Worm (Caenorhabditis elegans) whole organism, L4 larva: ENCODE results near the gene M04D8.7.

Source experiments
- aha-1 ChIP-seq: fragments of 150-350 bp; peaks from one replicate; lab custom pipeline; 2014; ENCODE audit warnings: missing biosample characterization, missing genetic modification characterization
- dmd-6 ChIP-seq: fragments of 200-800 bp; sonication (Bioruptor generic); IDR thresholded peaks from 2 replicates; pipeline ENCODE4 v1.3.6; 2022; ENCODE audit warnings: missing genetic modification reagents, missing genetic modification characterization, missing compliant biosample characterization
- mdl-1 ChIP-seq, 2 experiments: fragments of 150-350 bp in 1 of 2; sonication (generic microtip) in 1 of 2; optimal IDR thresholded peaks; 2 replicates each; lab custom pipeline; 2014 to 2017; ENCODE audit warnings: missing biosample characterization in 2 of 2, missing genetic modification characterization in 2 of 2
- saeg-2 ChIP-seq: fragments of 200-800 bp; sonication (Bioruptor generic); IDR thresholded peaks from 2 replicates; pipeline ENCODE4 v1.3.6; 2022; ENCODE audit warnings: missing genetic modification reagents, missing genetic modification characterization, missing compliant biosample characterization
- spr-1 ChIP-seq: sonication (generic microtip); optimal IDR thresholded peaks from 2 replicates; lab custom pipeline; 2016; ENCODE audit warnings: mild to moderate bottlenecking, missing genetic modification characterization, missing compliant biosample characterization
- unc-62 ChIP-seq, 3 experiments: fragments of 150-350 bp in 1 of 3; sonication (generic microtip); optimal IDR thresholded peaks in 2 of 3; peaks in 1 of 3; 1 replicate in 1 of 3; 2 replicates in 2 of 3; lab custom pipeline; 2014 to 2017; ENCODE audit warnings: missing biosample characterization in 3 of 3, missing genetic modification characterization in 3 of 3, missing genetic modification reagents in 3 of 3, missing genotype in 1 of 3

Gene M04D8.7

DNA sequence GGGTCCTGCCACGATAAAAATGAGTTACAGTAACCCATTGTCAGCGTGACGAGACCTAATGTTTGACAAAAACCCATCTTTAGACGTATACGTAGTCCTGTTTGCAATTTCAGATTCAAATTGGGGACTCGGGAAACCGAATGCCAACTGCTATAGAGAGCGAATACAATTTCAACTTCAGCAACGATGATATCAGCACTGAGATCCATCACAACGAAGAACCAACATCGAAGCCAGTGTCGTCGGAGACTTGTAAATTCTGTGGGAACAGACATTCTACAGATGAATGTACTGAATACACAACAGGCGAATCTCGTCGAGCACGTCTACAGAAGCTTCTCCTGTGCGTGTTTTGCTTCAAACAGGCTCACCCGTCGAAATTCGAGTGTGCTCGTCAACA is 48.3 kb downstream of the M04D8.7 start:
- no peak for TF ChIP-seq mdl-1 (tag; optimal IDR thresholded peaks at IDR 0.05; lab: Kevin White, UChicago)
- peak; percentile 91 for TF ChIP-seq aha-1 (tag; lab: Kevin White, UChicago)
- TF ChIP-seq unc-62 (GFP tag; optimal IDR thresholded peaks at IDR 0.05 in 1 of 2; lab: Kevin White, UChicago) = peak in 1 of 2 experiments; percentile 22
- no peak for TF ChIP-seq unc-62 (tag; optimal IDR thresholded peaks at IDR 0.05; lab: Kevin White, UChicago)

DNA sequence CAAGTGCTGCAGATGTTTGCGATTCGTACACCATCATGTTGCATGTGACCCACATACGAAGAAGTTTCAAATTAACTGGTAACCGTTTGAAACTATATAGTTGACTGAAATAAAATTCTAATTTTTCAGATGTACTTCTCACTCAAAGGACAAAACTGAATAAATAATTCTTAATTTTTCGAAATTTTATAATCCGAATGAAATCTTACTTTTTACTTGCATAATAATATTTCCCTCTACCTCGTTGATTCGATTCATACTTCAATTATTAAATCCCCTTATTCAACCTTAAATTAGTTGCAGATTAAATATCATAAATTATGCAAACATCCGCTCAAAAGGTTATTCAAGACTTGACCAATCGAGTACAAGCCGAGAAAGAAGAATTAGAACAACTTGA is 48.7 kb downstream of the M04D8.7 start, which contains the start of gene T16H12.2:
T16H12.2 (plus strand) TSS at position 301 of the 400 bp plus-strand sequence.
- TF ChIP-seq saeg-2 (GFP tag; lab: Robert Waterston, UW) (no peak), dmd-6 (GFP tag; lab: Robert Waterston, UW) (no peak), spr-1 (tag; lab: Kevin White, UChicago) (no peak)
